Worm (Caenorhabditis elegans) whole organism, L4 larva: Measurements from ENCODE around the gene T25D1.1.
"Not testable (repeated sequence)": the region's sequence is repeated elsewhere in the genome, so short reads cannot be mapped to it uniquely, and the experiment has no call there.

ENCODE experiments used
- D1046.2 ChIP-seq: fragments of 200-800 bp; sonication (Bioruptor generic); IDR thresholded peaks from 2 replicates; pipeline ENCODE4 v1.3.6; 2022; ENCODE audit warnings: missing genetic modification characterization, missing compliant biosample characterization
- F44E2.7 ChIP-seq: fragments of 200-800 bp; sonication (Bioruptor generic); IDR thresholded peaks from 2 replicates; pipeline ENCODE4 v2.1.2; 2022; ENCODE audit warnings: missing genetic modification characterization, missing compliant biosample characterization
- T20F7.1 ChIP-seq: fragments of 200-800 bp; sonication (Bioruptor generic); optimal IDR thresholded peaks from 2 replicates; lab custom pipeline; 2018; ENCODE audit warnings: mild to moderate bottlenecking, missing genetic modification characterization, missing compliant biosample characterization
- Y105C5A.15 ChIP-seq: fragments of 200-800 bp; sonication (Bioruptor generic); IDR thresholded peaks from 2 replicates; pipeline ENCODE4 v1.3.6; 2022; ENCODE audit warnings: missing genetic modification characterization, missing compliant biosample characterization
- ZK546.5 ChIP-seq, 2 experiments: sonication (generic microtip); optimal IDR thresholded peaks; 2 replicates each; lab custom pipeline; 2017; ENCODE audit warnings: missing biosample characterization in 2 of 2, missing genetic modification characterization in 2 of 2
- aha-1 ChIP-seq: fragments of 150-350 bp; peaks from one replicate; lab custom pipeline; 2014; ENCODE audit warnings: missing biosample characterization, missing genetic modification characterization
- ama-1 ChIP-seq: fragments of 150-350 bp; optimal IDR thresholded peaks from 2 replicates; lab custom pipeline; 2014; ENCODE audit warnings: inconsistent platforms, mixed read lengths
- arid-1 ChIP-seq: fragments of 200-800 bp; sonication (Bioruptor generic); conservative IDR thresholded peaks from 2 replicates; pipeline ENCODE4 v1.3.6; 2022; ENCODE audit warnings: missing genetic modification reagents, missing genetic modification characterization, missing compliant biosample characterization
- attf-4 ChIP-seq: sonication (generic microtip); optimal IDR thresholded peaks from 3 replicates; lab custom pipeline; 2017; ENCODE audit warnings: missing biosample characterization, missing genetic modification characterization
- ceh-82 ChIP-seq: sonication (generic microtip); optimal IDR thresholded peaks from 2 replicates; lab custom pipeline; 2017; ENCODE audit warnings: missing biosample characterization, missing genetic modification characterization
- ces-1 ChIP-seq: fragments of 150-350 bp; sonication (generic microtip); optimal IDR thresholded peaks from 4 replicates; lab custom pipeline; 2014; ENCODE audit warnings: missing biosample characterization, missing genetic modification reagents, missing genetic modification characterization
- ctbp-1 ChIP-seq: fragments of 200-800 bp; sonication (Bioruptor generic); IDR thresholded peaks from 2 replicates; pipeline ENCODE4 v1.3.6; 2022; ENCODE audit warnings: missing genetic modification reagents, missing genetic modification characterization, missing compliant biosample characterization
- daf-12 ChIP-seq: fragments of 150-350 bp; optimal IDR thresholded peaks from 2 replicates; lab custom pipeline; 2014; ENCODE audit warnings: missing biosample characterization, missing genetic modification reagents, missing genetic modification characterization
- egl-27 ChIP-seq: sonication (generic microtip); optimal IDR thresholded peaks from 3 replicates; lab custom pipeline; 2017; ENCODE audit warnings: missing biosample characterization, missing genetic modification reagents, missing genetic modification characterization
- fos-1 ChIP-seq: fragments of 150-350 bp; optimal IDR thresholded peaks from 2 replicates; lab custom pipeline; 2014; ENCODE audit warnings: missing biosample characterization, missing genetic modification characterization
- hif-1 ChIP-seq, 2 experiments: sonication (generic microtip); optimal IDR thresholded peaks; 2 replicates each; lab custom pipeline; 2016 to 2017; ENCODE audit warnings: missing compliant biosample characterization in 2 of 2, missing genetic modification characterization in 2 of 2, missing genetic modification reagents in 2 of 2, missing genotype in 2 of 2, mild to moderate bottlenecking in 1 of 2
- jun-1 ChIP-seq: fragments of 150-350 bp; optimal IDR thresholded peaks from 2 replicates; lab custom pipeline; 2014; ENCODE audit warnings: missing biosample characterization, missing genetic modification reagents, missing genetic modification characterization
- madf-9 ChIP-seq: fragments of 200-800 bp; sonication (Bioruptor generic); conservative IDR thresholded peaks from 2 replicates; pipeline ENCODE4 v1.3.6; 2022; ENCODE audit warnings: missing genetic modification reagents, missing genetic modification characterization, missing compliant biosample characterization
- mdl-1 ChIP-seq, 2 experiments: fragments of 150-350 bp in 1 of 2; sonication (generic microtip) in 1 of 2; optimal IDR thresholded peaks; 2 replicates each; lab custom pipeline; 2014 to 2017; ENCODE audit warnings: missing biosample characterization in 2 of 2, missing genetic modification characterization in 2 of 2
- mxl-2 ChIP-seq: fragments of 200-800 bp; sonication (Bioruptor generic); conservative IDR thresholded peaks from 2 replicates; pipeline ENCODE4 v1.3.6; 2022; ENCODE audit warnings: missing genetic modification reagents, missing genetic modification characterization, missing compliant biosample characterization
- nhr-10 ChIP-seq: fragments of 150-350 bp; optimal IDR thresholded peaks from 2 replicates; lab custom pipeline; 2014; ENCODE audit warnings: missing biosample characterization, missing genetic modification characterization
- nhr-102 ChIP-seq: sonication (generic microtip); optimal IDR thresholded peaks from 2 replicates; lab custom pipeline; 2016; ENCODE audit warnings: mild to moderate bottlenecking, missing genetic modification characterization, moderate library complexity, missing compliant biosample characterization
- nhr-25 ChIP-seq: sonication (generic microtip); optimal IDR thresholded peaks from 2 replicates; lab custom pipeline; 2017; ENCODE audit warnings: missing genetic modification characterization, mild to moderate bottlenecking, missing compliant biosample characterization, antibody characterized with exemption, moderate library complexity, borderline replicate concordance; ENCODE audit not compliant: insufficient read depth
- nhr-41 ChIP-seq: fragments of 200-800 bp; sonication (Bioruptor generic); IDR thresholded peaks from 2 replicates; pipeline ENCODE4 v1.3.6; 2022; ENCODE audit warnings: missing genetic modification reagents, missing genetic modification characterization, missing compliant biosample characterization
- nhr-6 ChIP-seq: fragments of 150-350 bp; optimal IDR thresholded peaks from 2 replicates; lab custom pipeline; 2014; ENCODE audit warnings: missing biosample characterization, missing genetic modification characterization
- pha-4 ChIP-seq, 2 experiments: fragments of 150-350 bp in 1 of 2; fragments of 200-800 bp in 1 of 2; sonication (Bioruptor generic) in 1 of 2; IDR thresholded peaks in 1 of 2; optimal IDR thresholded peaks in 1 of 2; 2 replicates each; pipeline versions ENCODE4 v1.3.6 to Lab custom; 2014 to 2022; ENCODE audit warnings: missing genetic modification characterization in 2 of 2, missing genetic modification reagents in 2 of 2, missing biosample characterization in 1 of 2, missing compliant biosample characterization in 1 of 2
- pqm-1 ChIP-seq: sonication (generic microtip); optimal IDR thresholded peaks from 2 replicates; lab custom pipeline; 2017; ENCODE audit warnings: missing biosample characterization, missing genetic modification characterization
- sdz-12 ChIP-seq: fragments of 200-800 bp; sonication (Bioruptor generic); optimal IDR thresholded peaks from 2 replicates; lab custom pipeline; 2018; ENCODE audit warnings: mild to moderate bottlenecking, missing genetic modification characterization, missing compliant biosample characterization
- snpc-4 ChIP-seq: fragments of 150-350 bp; optimal IDR thresholded peaks from 2 replicates; lab custom pipeline; 2014; ENCODE audit warnings: missing biosample characterization, missing genetic modification characterization
- spr-1 ChIP-seq: sonication (generic microtip); optimal IDR thresholded peaks from 2 replicates; lab custom pipeline; 2016; ENCODE audit warnings: mild to moderate bottlenecking, missing genetic modification characterization, missing compliant biosample characterization
- spr-3 ChIP-seq: fragments of 200-800 bp; sonication (Bioruptor generic); optimal IDR thresholded peaks from 2 replicates; lab custom pipeline; 2018; ENCODE audit warnings: mild to moderate bottlenecking, missing genetic modification characterization, missing compliant biosample characterization
- tra-1 ChIP-seq: fragments of 200-800 bp; sonication (Bioruptor generic); IDR thresholded peaks from 2 replicates; pipeline ENCODE4 v1.3.6; 2022; ENCODE audit warnings: missing genetic modification reagents, missing genetic modification characterization, missing compliant biosample characterization
- unc-130 ChIP-seq: sonication (generic microtip); optimal IDR thresholded peaks from 2 replicates; lab custom pipeline; 2016; ENCODE audit warnings: missing genetic modification reagents, missing genetic modification characterization, missing compliant biosample characterization
- unc-39 ChIP-seq: sonication (generic microtip); optimal IDR thresholded peaks from 2 replicates; lab custom pipeline; 2017; ENCODE audit warnings: missing biosample characterization, missing genetic modification characterization
- unc-62 ChIP-seq, 3 experiments: fragments of 150-350 bp in 1 of 3; sonication (generic microtip); optimal IDR thresholded peaks in 2 of 3; peaks in 1 of 3; 1 replicate in 1 of 3; 2 replicates in 2 of 3; lab custom pipeline; 2014 to 2017; ENCODE audit warnings: missing biosample characterization in 3 of 3, missing genetic modification characterization in 3 of 3, missing genetic modification reagents in 3 of 3, missing genotype in 1 of 3
- vab-7 ChIP-seq: fragments of 200-800 bp; sonication (Bioruptor generic); IDR thresholded peaks from 2 replicates; pipeline ENCODE4 v1.3.6; 2022; ENCODE audit warnings: missing genetic modification reagents, missing genetic modification characterization, missing compliant biosample characterization
- zag-1 ChIP-seq: fragments of 150-350 bp; optimal IDR thresholded peaks from 2 replicates; lab custom pipeline; 2014; ENCODE audit warnings: missing biosample characterization, missing genetic modification characterization
- zfp-3 ChIP-seq: fragments of 200-800 bp; sonication (Bioruptor generic); conservative IDR thresholded peaks from 2 replicates; pipeline ENCODE4 v1.3.6; 2022; ENCODE audit warnings: missing genetic modification reagents, missing genetic modification characterization, missing compliant biosample characterization

T25D1.1 gene

DNA sequence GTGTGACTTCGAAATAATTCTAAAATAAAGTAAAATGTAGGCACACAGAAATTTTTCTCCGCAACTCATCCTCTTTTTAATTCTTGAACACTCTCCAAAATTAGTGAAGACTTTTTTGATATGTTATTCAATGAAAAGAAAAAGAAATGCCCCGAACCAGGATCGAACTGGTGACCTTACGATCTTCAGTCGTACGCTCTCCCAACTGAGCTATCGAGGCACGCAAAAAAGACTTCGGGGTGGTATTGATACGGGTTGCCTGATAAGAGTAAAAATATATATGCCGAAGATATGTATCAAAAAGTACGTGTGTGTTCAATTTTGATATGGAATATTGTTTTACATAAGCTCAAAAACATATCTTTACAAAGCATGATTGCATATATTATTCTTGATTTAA lies 16.6 kb upstream of the T25D1.1 start (continued):
- TF ChIP-seq zfp-3 (GFP tag; lab: Robert Waterston, UW) = no peak
- TF ChIP-seq ZK546.5 (tag; optimal IDR thresholded peaks at IDR 0.05; lab: Kevin White, UChicago) = no peak
- no peak for TF ChIP-seq ctbp-1
- TF ChIP-seq nhr-102 = no peak
- TF ChIP-seq daf-12 = no peak
- TF ChIP-seq madf-9 (GFP tag; lab: Robert Waterston, UW) = 0 out of 2 replicates have a peak, but pooled peaks have one; percentile 9
- TF ChIP-seq unc-130 (GFP tag; lab: Kevin White, UChicago) = no peak
- TF ChIP-seq aha-1 (tag; lab: Kevin White, UChicago) = peak; percentile 81
- no peak for TF ChIP-seq nhr-25 (tag; lab: Kevin White, UChicago)
- TF ChIP-seq pha-4 (GFP tag; IDR thresholded peaks at IDR 0.05; lab: Robert Waterston, UW) = peak; percentile 57; the same call in 1 of the 2 replicates
- TF ChIP-seq pha-4 (tag; optimal IDR thresholded peaks at IDR 0.05; lab: Kevin White, UChicago) = no peak
- TF ChIP-seq Y105C5A.15 (GFP tag; lab: Robert Waterston, UW) = no peak
- TF ChIP-seq attf-4 (tag; lab: Kevin White, UChicago) = no peak
- TF ChIP-seq nhr-10 (tag; lab: Kevin White, UChicago) = no peak
- no peak for TF ChIP-seq mdl-1 (tag; optimal IDR thresholded peaks at IDR 0.05; lab: Kevin White, UChicago)
- no peak for TF ChIP-seq fos-1 (tag; lab: Kevin White, UChicago)
- TF ChIP-seq spr-1 (tag; lab: Kevin White, UChicago) = no peak
- TF ChIP-seq F44E2.7 (GFP tag; lab: Robert Waterston, UW) = no peak
- no peak for TF ChIP-seq pqm-1 (tag; lab: Kevin White, UChicago)
- TF ChIP-seq ces-1 (GFP tag; lab: Kevin White, UChicago) = no peak
- no peak for TF ChIP-seq sdz-12 (GFP tag; lab: Kevin White, UChicago)
- no peak for TF ChIP-seq ceh-82
- TF ChIP-seq hif-1 (tag; optimal IDR thresholded peaks at IDR 0.05; lab: Kevin White, UChicago) = no peak
- TF ChIP-seq nhr-6 (tag; lab: Kevin White, UChicago) = no peak
- TF ChIP-seq arid-1 = no peak

DNA sequence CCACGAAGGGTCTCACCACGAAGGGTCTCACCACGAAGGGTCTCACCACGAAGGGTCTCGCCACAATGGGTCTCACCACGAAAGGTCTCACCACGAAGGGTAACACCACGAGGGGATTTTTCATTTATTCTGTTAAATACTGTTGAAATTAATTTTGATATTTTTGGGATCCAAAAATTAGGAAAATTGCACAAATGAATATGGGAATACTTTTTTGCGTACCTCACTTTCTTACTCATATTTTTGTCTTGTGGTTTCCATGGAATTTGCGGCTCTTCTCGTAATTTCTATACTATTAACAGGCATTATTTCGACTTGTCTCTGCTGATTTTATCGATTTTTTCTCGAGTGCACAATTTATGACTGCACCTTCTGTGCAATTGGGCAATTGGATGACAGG lies 14.3 kb upstream of the T25D1.1 start, which contains the start of gene T25D1.3:
Gene T25D1.3 (plus strand): TSS at position 301 of the 400 bp plus-strand sequence.
- TF ChIP-seq pqm-1 (tag; lab: Kevin White, UChicago) (no peak), snpc-4 (tag; lab: Kevin White, UChicago) (no peak), unc-130 (GFP tag; lab: Kevin White, UChicago) (no peak), nhr-41 (GFP tag; lab: Robert Waterston, UW) (no peak), mxl-2 (GFP tag; lab: Robert Waterston, UW) (no peak), ama-1 (lab: Kevin White, UChicago) (no peak), ceh-82 (no peak), ZK546.5 (tag; optimal IDR thresholded peaks at IDR 0.05; lab: Kevin White, UChicago) (no peak), F44E2.7 (GFP tag; lab: Robert Waterston, UW) (no peak), nhr-102 (no peak), unc-39 (tag; lab: Kevin White, UChicago) (no peak), egl-27 (tag; lab: Kevin White, UChicago) (no peak), unc-62 (GFP tag; optimal IDR thresholded peaks at IDR 0.05 in 1 of 2; lab: Kevin White, UChicago) (no peak), unc-62 (tag; optimal IDR thresholded peaks at IDR 0.05; lab: Kevin White, UChicago) (no peak), D1046.2 (GFP tag; lab: Robert Waterston, UW) (no peak), vab-7 (no peak), ctbp-1 (no peak), tra-1 (GFP tag; lab: Robert Waterston, UW) (no peak)

DNA sequence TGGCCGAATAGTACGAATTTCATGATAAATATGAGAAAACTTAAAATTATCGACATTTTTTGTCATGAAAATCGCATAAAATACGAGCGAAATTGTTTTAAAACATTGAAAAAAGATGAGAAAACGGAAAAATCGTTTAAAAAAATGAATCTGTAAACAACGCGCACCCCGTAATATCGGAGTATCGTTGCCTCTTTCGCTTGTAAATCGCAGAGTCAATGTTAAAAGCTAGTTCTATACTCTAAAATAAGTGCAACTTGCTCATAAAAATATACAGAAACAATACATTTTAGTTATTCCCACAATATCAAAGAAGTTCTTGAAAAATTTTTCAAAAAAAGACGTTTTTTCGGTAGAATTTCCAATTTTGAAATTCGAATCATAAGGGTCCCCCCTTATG lies 10.0 kb upstream of the T25D1.1 start:
- TF ChIP-seq T20F7.1 (GFP tag; lab: Kevin White, UChicago) = peak; percentile 64

DNA sequence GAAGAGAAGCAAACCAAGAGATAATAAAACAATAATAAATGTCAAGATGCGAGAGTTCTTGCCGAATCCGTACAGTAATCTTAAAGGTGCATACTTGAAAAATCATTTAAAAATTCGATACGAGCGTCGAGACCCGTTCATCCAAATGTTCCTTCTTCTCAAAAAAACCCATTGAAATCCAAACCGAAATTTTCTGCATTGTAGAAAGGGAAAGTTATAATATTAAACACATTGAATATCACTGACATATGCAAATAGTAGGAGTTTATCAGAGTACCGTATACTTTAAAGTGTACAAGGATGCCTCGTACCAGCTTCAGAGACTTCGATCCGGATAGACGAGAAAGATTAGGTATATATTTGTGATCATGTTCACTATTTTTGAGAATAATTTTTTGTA lies 4.4 kb upstream of the T25D1.1 start, which contains the start of gene T25D1.2:
Gene T25D1.2 (plus strand): TSS at position 301 of the 400 bp plus-strand sequence.
- TF ChIP-seq spr-3 (GFP tag; lab: Kevin White, UChicago); jun-1 (tag; lab: Kevin White, UChicago); zag-1 (tag; lab: Kevin White, UChicago): not testable (repeated sequence)
- TF ChIP-seq, all 104 proteins: peak for 0; not testable (repeated sequence) for 104
